Worm (Caenorhabditis elegans): ENCODE measurements around the gene sgca-1.

The sgca-1 gene

ce11 chrX:6788965-6789573 lies at the start of gene sgca-1:
Gene sgca-1 (minus strand): TSS chrX:6789548.
- TF ChIP-seq flh-1 (GFP tag; optimal IDR thresholded peaks at IDR 0.05) (no peak), cnd-1 (tag; optimal IDR thresholded peaks at IDR 0.05) (no peak), nhr-2 (tag; optimal IDR thresholded peaks at IDR 0.05) (no peak), lsy-2 (tag; optimal IDR thresholded peaks at IDR 0.05) (no peak), nhr-237 (tag; optimal IDR thresholded peaks at IDR 0.05) (no peak), sem-2 (GFP tag; optimal IDR thresholded peaks at IDR 0.05) (no peak), ztf-11 (tag; optimal IDR thresholded peaks at IDR 0.05) (no peak), pha-4 (tag; optimal IDR thresholded peaks at IDR 0.05) (no peak), lin-13 (tag; optimal IDR thresholded peaks at IDR 0.05) (no peak), drap-1 (GFP tag; optimal IDR thresholded peaks at IDR 0.05) (no peak), M03D4.4 (tag; optimal IDR thresholded peaks at IDR 0.05) (no peak), nhr-76 (tag; optimal IDR thresholded peaks at IDR 0.05) (no peak), mls-2 (tag; optimal IDR thresholded peaks at IDR 0.05) (no peak)

- TF ChIP-seq drap-1 (GFP tag; optimal IDR thresholded peaks at IDR 0.05) (no peak), hlh-1 (tag; optimal IDR thresholded peaks at IDR 0.05) (no peak), M03D4.4 (tag; optimal IDR thresholded peaks at IDR 0.05) (no peak), elt-1 (tag; optimal IDR thresholded peaks at IDR 0.05; ENCODE audit: borderline replicate concordance, insufficient read depth) (no peak), nhr-28 (tag; optimal IDR thresholded peaks at IDR 0.05) (no peak), tbx-8 (GFP tag; optimal IDR thresholded peaks at IDR 0.05) (no peak), ceh-43 (GFP tag; optimal IDR thresholded peaks at IDR 0.05) (no peak), sem-2 (GFP tag; optimal IDR thresholded peaks at IDR 0.05) (no peak), unc-62 (GFP tag; optimal IDR thresholded peaks at IDR 0.05) (no peak)
Measured at ce11 chrX:6836065-6836527, 46.7 kb upstream of the sgca-1 start, which contains the start of gene F41B4.3. Gene F41B4.3 (minus strand): TSS chrX:6836115.

ce11 chrX:6835166-6835565 lies 45.8 kb upstream of the sgca-1 start, which contains the start of gene F41B4.2:
Gene F41B4.2 (minus strand): TSS chrX:6835266.
- TF ChIP-seq ces-1 (GFP tag; optimal IDR thresholded peaks at IDR 0.05) (no peak), lin-13 (tag; optimal IDR thresholded peaks at IDR 0.05) (no peak)

ce11 chrX:6825840-6826239 lies 36.5 kb upstream of the sgca-1 start, which contains the start of gene F41B4.1:
Gene F41B4.1 (minus strand): TSS chrX:6825862.
- TF ChIP-seq pha-4 (tag; optimal IDR thresholded peaks at IDR 0.05) (no peak), unc-62 (GFP tag; optimal IDR thresholded peaks at IDR 0.05) (no peak), flh-1 (GFP tag; optimal IDR thresholded peaks at IDR 0.05) (no peak), hlh-1 (tag; optimal IDR thresholded peaks at IDR 0.05) (peak; percentile 42), sem-2 (GFP tag; optimal IDR thresholded peaks at IDR 0.05) (no peak)

ce11 chrX:6823218-6823979 lies 34.1 kb upstream of the sgca-1 start, which contains the start of gene gei-15:
Gene gei-15 (minus strand): TSS chrX:6823268.
- TF ChIP-seq sem-2 (GFP tag; optimal IDR thresholded peaks at IDR 0.05) (no peak), hlh-1 (tag; optimal IDR thresholded peaks at IDR 0.05) (peak; percentile 82)

- TF ChIP-seq M03D4.4 (tag; optimal IDR thresholded peaks at IDR 0.05) (no peak), lsy-2 (tag; optimal IDR thresholded peaks at IDR 0.05) (no peak), unc-120 (tag; optimal IDR thresholded peaks at IDR 0.05; ENCODE audit: poor library complexity, severe bottlenecking) (peak; percentile 21), cnd-1 (tag; optimal IDR thresholded peaks at IDR 0.05) (no peak), hlh-1 (tag; optimal IDR thresholded peaks at IDR 0.05) (peak; percentile 74)
Measured at ce11 chrX:6822552-6822951, 33.2 kb upstream of the sgca-1 start.

- TF ChIP-seq tbx-8 (GFP tag; optimal IDR thresholded peaks at IDR 0.05) (no peak), sem-2 (GFP tag; optimal IDR thresholded peaks at IDR 0.05) (no peak), ceh-43 (GFP tag; optimal IDR thresholded peaks at IDR 0.05) (no peak), mab-5 (tag; optimal IDR thresholded peaks at IDR 0.05) (no peak), unc-39 (tag; optimal IDR thresholded peaks at IDR 0.05) (no peak), zip-8 (tag; optimal IDR thresholded peaks at IDR 0.05) (no peak), snpc-4 (tag; optimal IDR thresholded peaks at IDR 0.05) (no peak), nhr-76 (tag; optimal IDR thresholded peaks at IDR 0.05) (no peak), bed-3 (GFP tag; optimal IDR thresholded peaks at IDR 0.05) (no peak), blmp-1 (tag; optimal IDR thresholded peaks at IDR 0.05) (no peak), sptf-1 (tag; optimal IDR thresholded peaks at IDR 0.05) (no peak), elt-3 (tag; optimal IDR thresholded peaks at IDR 0.05) (no peak), M03D4.4 (tag; optimal IDR thresholded peaks at IDR 0.05) (no peak), lsy-2 (tag; optimal IDR thresholded peaks at IDR 0.05) (no peak), ceh-83 (GFP tag; optimal IDR thresholded peaks at IDR 0.05) (no peak), mls-2 (tag; optimal IDR thresholded peaks at IDR 0.05) (no peak), cnd-1 (tag; optimal IDR thresholded peaks at IDR 0.05) (no peak), pha-4 (tag; optimal IDR thresholded peaks at IDR 0.05) (no peak)
Measured at ce11 chrX:6819633-6820032, 30.3 kb upstream of the sgca-1 start.

Measured in whole organism, mixed stage, embryonic.